Worm (Caenorhabditis elegans) whole organism, midembryonic: Measurements from ENCODE around the gene T10F2.5.

Experiments used
- T22C8.4 ChIP-seq: fragments of 200-800 bp; sonication (Bioruptor generic); IDR thresholded peaks from 2 replicates; pipeline ENCODE4 v1.3.6; 2022; ENCODE audit warnings: missing genetic modification characterization, missing compliant biosample characterization
- cog-1 ChIP-seq: sonication (generic microtip); optimal IDR thresholded peaks from 2 replicates; lab custom pipeline; 2016; ENCODE audit warnings: missing genetic modification characterization, missing compliant biosample characterization
- flt-1 ChIP-seq: fragments of 200-800 bp; sonication (Bioruptor generic); IDR thresholded peaks from 2 replicates; pipeline ENCODE4 v1.3.6; 2022; ENCODE audit warnings: missing genetic modification characterization, missing compliant biosample characterization
- klf-2 ChIP-seq: fragments of 200-800 bp; sonication (Bioruptor generic); conservative IDR thresholded peaks from 2 replicates; pipeline ENCODE4 v1.3.6; 2022; ENCODE audit warnings: missing genetic modification reagents, missing genetic modification characterization, missing compliant biosample characterization
- med-1 ChIP-seq: sonication (generic microtip); optimal IDR thresholded peaks from 2 replicates; lab custom pipeline; 2017; ENCODE audit warnings: missing genetic modification characterization, mild to moderate bottlenecking, missing compliant biosample characterization, antibody characterized with exemption, missing genetic modification reagents; ENCODE audit not compliant: insufficient read depth
- ref-1 ChIP-seq: fragments of 200-800 bp; sonication (Bioruptor generic); conservative IDR thresholded peaks from 2 replicates; pipeline ENCODE4 v1.3.6; 2022; ENCODE audit warnings: missing genetic modification reagents, missing genetic modification characterization, missing compliant biosample characterization
- tab-1 ChIP-seq: fragments of 200-800 bp; sonication (Bioruptor generic); IDR thresholded peaks from 2 replicates; pipeline ENCODE4 v1.3.6; 2022; ENCODE audit warnings: missing genetic modification characterization, missing compliant biosample characterization
- ztf-23 ChIP-seq: fragments of 200-800 bp; sonication (Bioruptor generic); IDR thresholded peaks from 2 replicates; pipeline ENCODE4 v1.3.6; 2022; ENCODE audit warnings: missing genetic modification reagents, missing genetic modification characterization, missing compliant biosample characterization
- ztf-29 ChIP-seq: fragments of 200-800 bp; sonication (Bioruptor generic); IDR thresholded peaks from 2 replicates; pipeline ENCODE4 v1.3.6; 2022; ENCODE audit warnings: missing genetic modification reagents, missing genetic modification characterization, missing compliant biosample characterization

The T10F2.5 gene

DNA sequence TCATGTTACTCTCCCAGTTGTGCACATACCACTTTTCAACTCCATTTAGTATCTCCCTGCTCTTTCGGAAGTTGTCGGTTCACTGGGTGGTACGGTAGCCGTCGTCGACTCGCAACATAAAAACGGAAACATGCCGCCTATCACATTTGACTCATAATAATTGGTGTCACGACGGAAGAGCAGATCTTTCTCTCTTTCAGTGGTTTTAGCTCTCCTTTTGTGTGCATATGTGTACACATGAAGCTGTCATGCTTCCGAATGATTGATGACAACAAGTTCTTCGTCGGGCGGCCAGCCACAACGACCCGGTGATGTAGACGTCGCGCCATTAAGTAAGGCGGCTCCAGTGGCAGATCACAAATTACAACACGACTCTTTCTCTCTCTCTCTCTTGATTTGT lies 33.6 kb downstream of the T10F2.5 start:
- TF ChIP-seq ref-1 (GFP tag; lab: Robert Waterston, UW), result no peak
- no peak for TF ChIP-seq ztf-23 (GFP tag; lab: Robert Waterston, UW)
- no peak for TF ChIP-seq klf-2
- no peak for TF ChIP-seq cog-1 (tag; lab: Kevin White, UChicago)

DNA sequence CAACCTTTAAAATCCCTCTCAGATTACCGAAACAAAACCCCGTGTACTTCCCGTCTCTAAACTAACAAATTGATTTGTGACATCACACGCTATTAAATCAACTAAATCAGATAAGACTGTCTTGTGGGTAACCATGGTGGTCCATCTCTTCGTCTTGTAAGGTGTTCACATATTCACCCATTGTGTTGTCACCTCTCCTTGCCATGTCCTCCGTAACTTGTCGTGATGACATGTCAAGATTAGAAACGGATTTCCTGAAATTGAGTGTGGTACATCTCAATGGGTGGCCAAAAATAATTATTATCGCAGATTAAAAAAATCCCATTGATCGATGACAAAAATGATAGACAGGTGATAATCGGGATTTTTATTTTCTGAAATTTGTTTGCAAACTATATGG lies 35.0 kb downstream of the T10F2.5 start:
- no peak for TF ChIP-seq cog-1 (tag; lab: Kevin White, UChicago)
- no peak for TF ChIP-seq T22C8.4 (GFP tag; lab: Robert Waterston, UW)
- no peak for TF ChIP-seq ztf-29 (GFP tag; lab: Robert Waterston, UW)
- TF ChIP-seq tab-1 (GFP tag; lab: Robert Waterston, UW), result no peak
- TF ChIP-seq ztf-23 (GFP tag; lab: Robert Waterston, UW), result no peak
- TF ChIP-seq med-1 (GFP tag; lab: Kevin White, UChicago), result no peak
- no peak for TF ChIP-seq ref-1 (GFP tag; lab: Robert Waterston, UW)
- TF ChIP-seq flt-1 (GFP tag; lab: Robert Waterston, UW), result no peak
- TF ChIP-seq klf-2, result no peak

DNA sequence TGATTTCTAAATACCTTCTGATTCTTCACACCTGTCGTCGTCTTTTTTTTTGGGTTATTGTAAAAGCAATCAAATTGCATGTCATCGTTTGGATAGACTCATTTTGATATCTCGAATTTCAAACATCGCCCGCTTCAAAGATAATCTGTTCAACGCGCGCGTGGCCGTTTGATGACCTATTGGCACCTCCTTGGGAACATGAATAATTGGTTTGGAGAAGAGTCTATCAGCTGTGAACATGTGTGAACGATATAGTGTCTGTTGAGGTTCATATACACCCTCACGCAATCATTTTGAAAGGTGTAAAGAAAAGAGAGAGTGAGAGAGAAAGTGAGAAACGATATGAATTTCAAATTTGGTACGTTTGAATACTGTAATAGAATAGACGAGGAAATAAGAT lies 38.8 kb downstream of the T10F2.5 start:
- TF ChIP-seq cog-1 (tag; lab: Kevin White, UChicago), result no peak
- no peak for TF ChIP-seq ref-1 (GFP tag; lab: Robert Waterston, UW)
- TF ChIP-seq klf-2, result no peak
- no peak for TF ChIP-seq T22C8.4 (GFP tag; lab: Robert Waterston, UW)

DNA sequence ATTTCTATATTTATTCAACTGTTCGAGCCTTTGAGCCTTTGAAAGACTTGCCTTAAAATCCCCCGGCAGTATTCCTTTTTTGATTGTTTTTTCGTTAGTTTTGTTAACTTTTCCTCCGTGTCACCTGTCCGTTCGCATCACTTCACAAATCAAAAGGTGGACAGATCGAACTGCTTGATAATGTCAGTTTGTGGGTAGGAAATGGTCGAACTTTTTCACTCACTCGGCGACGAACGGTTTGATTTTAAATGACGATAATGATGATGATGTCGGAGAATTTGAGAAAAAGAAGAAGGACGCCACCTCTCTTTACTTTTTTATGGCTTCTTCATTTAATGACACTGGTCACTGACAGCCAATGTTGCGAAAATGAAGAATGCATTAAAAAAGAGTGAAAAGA lies 40.3 kb downstream of the T10F2.5 start:
- TF ChIP-seq ztf-29 (GFP tag; lab: Robert Waterston, UW) (no peak), med-1 (GFP tag; lab: Kevin White, UChicago) (no peak)

DNA sequence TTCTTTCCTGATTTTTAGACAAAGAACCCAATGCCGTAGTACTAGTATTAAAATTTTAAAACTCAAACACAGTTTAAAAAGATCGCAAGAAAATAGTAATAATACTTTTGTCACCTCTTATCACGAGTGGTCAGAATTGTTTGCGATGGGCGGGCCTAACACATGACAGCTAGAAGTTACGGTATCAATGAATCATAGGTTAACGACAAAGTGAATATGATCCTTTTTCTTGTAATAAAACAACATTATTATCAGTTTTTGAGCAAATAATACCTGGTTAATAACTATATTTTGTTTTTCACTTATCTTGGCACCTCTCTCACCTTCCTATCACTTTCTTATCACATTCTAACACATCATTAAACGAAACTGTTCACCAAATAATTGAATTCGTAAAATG lies 46.4 kb downstream of the T10F2.5 start:
- TF ChIP-seq tab-1 (GFP tag; lab: Robert Waterston, UW) (no peak), ztf-29 (GFP tag; lab: Robert Waterston, UW) (no peak), T22C8.4 (GFP tag; lab: Robert Waterston, UW) (no peak), cog-1 (tag; lab: Kevin White, UChicago) (no peak), ztf-23 (GFP tag; lab: Robert Waterston, UW) (no peak), flt-1 (GFP tag; lab: Robert Waterston, UW) (no peak), klf-2 (no peak), ref-1 (GFP tag; lab: Robert Waterston, UW) (no peak), med-1 (GFP tag; lab: Kevin White, UChicago) (no peak)

DNA sequence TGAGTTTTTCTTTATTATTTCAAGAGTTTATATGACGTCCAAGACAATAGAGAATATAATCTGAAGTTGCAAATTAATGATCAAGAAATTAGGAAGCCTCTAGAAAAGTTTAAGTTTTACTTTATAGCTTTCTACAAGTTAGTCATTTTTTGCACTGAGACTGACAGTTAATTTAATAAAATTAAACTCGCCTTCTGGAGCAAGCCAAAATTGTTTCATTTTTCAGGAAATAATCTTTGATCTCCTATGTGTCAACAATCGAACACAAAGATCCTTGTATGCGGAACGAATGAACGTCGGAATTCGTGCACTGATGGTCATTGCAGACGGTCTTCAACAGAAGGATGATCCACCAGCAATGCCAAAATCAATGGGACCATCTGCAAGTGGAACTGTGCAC lies 47.0 kb downstream of the T10F2.5 start:
- TF ChIP-seq ztf-23 (GFP tag; lab: Robert Waterston, UW), result no peak
- TF ChIP-seq cog-1 (tag; lab: Kevin White, UChicago), result no peak
- TF ChIP-seq klf-2, result no peak
- TF ChIP-seq med-1 (GFP tag; lab: Kevin White, UChicago), result no peak
- TF ChIP-seq tab-1 (GFP tag; lab: Robert Waterston, UW), result no peak
- TF ChIP-seq flt-1 (GFP tag; lab: Robert Waterston, UW), result no peak
- TF ChIP-seq ztf-29 (GFP tag; lab: Robert Waterston, UW), result no peak
- TF ChIP-seq ref-1 (GFP tag; lab: Robert Waterston, UW), result no peak
- TF ChIP-seq T22C8.4 (GFP tag; lab: Robert Waterston, UW), result no peak

DNA sequence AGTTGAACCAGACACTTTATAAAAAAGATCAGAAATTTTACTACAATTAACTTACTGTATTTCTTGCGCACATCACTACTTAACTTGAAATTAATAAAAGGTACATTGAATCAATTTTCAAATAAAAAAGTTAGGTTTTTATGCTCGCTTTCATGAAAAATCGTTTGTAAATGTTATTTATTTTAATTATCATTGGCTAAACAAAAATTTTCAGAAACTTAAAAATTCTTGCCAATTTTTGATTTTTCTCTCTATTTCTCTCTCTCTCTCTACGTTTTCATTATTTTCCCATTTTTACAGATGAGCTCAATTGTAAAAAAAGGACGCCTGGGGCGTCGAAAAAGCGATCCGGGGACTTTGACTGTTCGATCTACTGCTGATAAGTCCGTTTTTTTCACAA lies 50.0 kb downstream of the T10F2.5 start, which contains the start of gene sax-2:
Gene sax-2 (plus strand): TSS at position 301 of the 400 bp plus-strand sequence.
- TF ChIP-seq ref-1 (GFP tag; lab: Robert Waterston, UW) (no peak), klf-2 (no peak), cog-1 (tag; lab: Kevin White, UChicago) (no peak), T22C8.4 (GFP tag; lab: Robert Waterston, UW) (no peak)
